Fruit fly (Drosophila melanogaster): Measurements from ENCODE around the gene Acox3.

Gene Acox3

DNA sequence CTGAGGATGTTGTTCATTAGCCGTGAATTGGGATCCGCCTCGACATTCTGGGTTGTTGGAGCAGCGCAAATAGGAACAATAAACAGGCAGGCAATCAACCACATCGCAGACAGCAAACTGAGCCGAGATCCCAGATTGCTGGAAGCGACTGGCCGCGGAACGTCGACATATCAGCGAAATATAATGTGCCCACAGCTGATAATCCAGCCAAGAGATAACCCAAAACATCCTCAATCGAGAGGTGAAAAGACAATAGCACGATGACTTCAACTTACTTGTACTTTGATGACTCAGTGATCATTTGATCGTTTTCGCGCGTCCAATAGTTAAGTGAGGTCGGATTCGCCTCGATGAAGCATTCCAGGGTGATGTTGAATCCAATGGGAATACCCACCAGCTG lies 62.8 kb downstream of the Acox3 start, which contains the start of gene Nepl6:
Nepl6 (minus strand) TSS at position 104 of the 400 bp plus-strand sequence.
- TF ChIP-seq CG14711 (tag; optimal IDR thresholded peaks at IDR 0.05) (no peak), Crg-1 (GFP tag; optimal IDR thresholded peaks at IDR 0.05) (no peak), toe (GFP tag; optimal IDR thresholded peaks at IDR 0.05) (no peak), CG7045 (GFP tag; optimal IDR thresholded peaks at IDR 0.05) (no peak), pad (GFP tag; optimal IDR thresholded peaks at IDR 0.05) (no peak), cic (GFP tag; optimal IDR thresholded peaks at IDR 0.05) (no peak), Mnt (GFP tag; optimal IDR thresholded peaks at IDR 0.05) (no peak), cnc (optimal IDR thresholded peaks at IDR 0.05) (no peak), CG12768 (GFP tag; optimal IDR thresholded peaks at IDR 0.05) (no peak), Clk (GFP tag; optimal IDR thresholded peaks at IDR 0.05) (no peak), CG7101 (tag; optimal IDR thresholded peaks at IDR 0.05) (no peak)

- TF ChIP-seq Hr96 (GFP tag; optimal IDR thresholded peaks at IDR 0.05) = no peak
- no peak for TF ChIP-seq CG33017 (tag; optimal IDR thresholded peaks at IDR 0.05)
- TF ChIP-seq cnc (optimal IDR thresholded peaks at IDR 0.05) = no peak
- no peak for TF ChIP-seq cic (GFP tag; optimal IDR thresholded peaks at IDR 0.05)
- TF ChIP-seq kay (GFP tag; ENCODE audit: borderline replicate concordance) = no peak
- TF ChIP-seq CG12768 (GFP tag; optimal IDR thresholded peaks at IDR 0.05) = no peak
These were observed 67.2 kb downstream of the Acox3 start, which contains the start of gene Nepl5 for dm6 chr2L:6380966-6381365. Gene Nepl5, plus strand, starts transcription at chr2L:6381266.

DNA sequence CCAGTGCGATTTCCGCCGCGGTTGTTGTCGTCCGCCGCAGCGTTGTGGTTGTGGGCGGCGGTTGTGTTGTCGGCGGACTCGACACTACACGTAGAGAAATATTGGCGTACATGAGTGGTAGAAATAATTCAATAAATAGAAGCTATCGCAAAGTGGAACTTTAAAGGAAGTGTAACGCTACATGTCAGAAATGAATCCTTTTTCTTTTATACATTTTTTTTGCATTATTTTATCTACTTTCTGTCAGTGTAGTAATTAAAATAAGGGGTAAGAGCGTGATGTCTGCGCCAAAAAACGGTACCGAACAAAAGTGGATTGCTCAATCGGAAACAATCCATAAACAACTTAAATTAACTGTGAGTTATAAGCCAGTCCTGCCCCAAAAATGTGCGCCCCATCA lies 69.0 kb downstream of the Acox3 start:
- no peak for TF ChIP-seq cic (GFP tag; optimal IDR thresholded peaks at IDR 0.05)
- no peak for TF ChIP-seq CG33017 (tag; optimal IDR thresholded peaks at IDR 0.05)
- no peak for TF ChIP-seq toe (GFP tag; optimal IDR thresholded peaks at IDR 0.05)
